Fruit fly (Drosophila melanogaster) S2 (cell line): ENCODE data around the gene CG43739.

ENCODE experiments used
- CG8478 ChIP-seq: fragments of >200 bp; optimal IDR thresholded peaks from 2 replicates; lab custom pipeline; 2018
- CTCF ChIP-seq, 2 experiments: fragments of >200 bp; optimal IDR thresholded peaks; 2 replicates each; lab custom pipeline; 2018

The CG43739 gene

DNA sequence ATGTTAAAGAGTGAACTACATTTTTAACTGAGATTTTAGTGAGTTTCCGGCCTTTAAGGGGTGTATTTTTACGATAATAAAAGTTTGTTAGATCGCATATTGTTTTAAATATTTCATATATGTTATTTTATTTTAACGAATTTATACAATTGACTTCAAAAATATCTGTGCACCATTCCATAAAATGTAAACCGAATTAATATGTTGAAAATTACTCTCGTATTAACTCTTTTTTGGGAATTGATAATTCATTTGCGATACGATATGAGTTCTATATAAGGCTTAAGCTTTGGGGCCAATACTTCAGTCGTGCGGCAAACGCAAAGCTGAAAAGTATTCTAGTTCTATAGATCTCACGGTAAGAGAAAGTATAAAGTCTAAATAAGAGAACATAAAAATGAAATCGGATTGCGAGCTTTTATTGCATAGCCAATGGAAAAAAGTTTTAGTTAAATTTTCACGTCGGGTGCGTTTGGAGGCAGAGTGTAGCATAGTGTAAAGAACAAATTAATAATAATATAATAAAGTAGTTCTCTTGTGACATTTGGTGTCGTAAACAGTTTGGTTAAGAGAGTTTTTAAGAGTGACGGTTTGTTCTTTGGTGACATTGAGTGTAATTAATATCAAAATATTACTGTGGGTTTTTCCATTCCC, 94.5 kb downstream of the CG43739 start:
- TF ChIP-seq CG8478 (lab: Kevin White, UChicago) (no peak), CTCF (optimal IDR thresholded peaks at IDR 0.05; lab: Kevin White, UChicago) (no peak)

DNA sequence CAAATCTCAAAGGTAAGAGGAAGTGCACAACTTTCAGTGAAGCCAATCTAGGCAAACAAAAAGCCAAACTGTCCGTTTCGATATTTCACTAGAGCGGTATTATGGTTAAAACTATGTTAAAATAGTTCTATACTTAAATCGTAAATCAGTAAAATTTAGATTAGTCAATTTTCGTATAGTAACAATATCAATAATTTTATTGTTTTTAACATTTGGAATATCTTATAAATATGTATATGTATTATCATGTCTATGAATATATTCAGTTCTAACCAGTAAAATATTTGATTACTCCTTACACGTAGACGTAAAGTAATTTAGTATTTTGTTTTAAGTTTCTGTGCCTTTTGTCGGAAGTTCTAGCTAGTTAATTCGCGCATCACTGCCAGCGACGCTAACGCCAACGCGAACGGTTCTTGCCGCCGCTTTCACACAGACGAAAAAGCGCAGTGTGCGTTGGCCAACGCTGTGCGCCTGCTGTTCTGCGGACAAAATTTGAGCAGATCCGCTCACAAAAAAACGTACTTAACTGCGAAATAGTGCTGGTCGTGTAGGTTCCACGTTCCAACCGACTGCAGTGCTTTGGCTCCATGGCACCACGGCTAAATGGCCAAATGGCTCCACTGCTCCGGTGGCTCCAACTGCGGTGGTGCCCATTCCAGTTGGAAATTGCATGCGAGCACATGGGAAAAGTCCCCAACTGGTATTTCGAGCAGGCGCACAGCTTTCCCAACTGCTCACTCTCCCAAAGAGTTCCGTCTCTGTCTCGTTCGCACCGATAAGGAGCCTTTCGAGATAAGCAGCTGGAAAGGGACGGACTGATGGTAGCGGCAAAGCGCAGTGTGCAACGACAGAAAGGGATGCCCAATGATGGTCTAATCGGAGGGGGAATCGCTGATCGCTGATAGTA, 95.3 kb downstream of the CG43739 start:
- no peak for TF ChIP-seq CG8478 (lab: Kevin White, UChicago)
- peak in 1 of 2 experiments; percentile 9 for TF ChIP-seq CTCF (optimal IDR thresholded peaks at IDR 0.05; lab: Kevin White, UChicago)

DNA sequence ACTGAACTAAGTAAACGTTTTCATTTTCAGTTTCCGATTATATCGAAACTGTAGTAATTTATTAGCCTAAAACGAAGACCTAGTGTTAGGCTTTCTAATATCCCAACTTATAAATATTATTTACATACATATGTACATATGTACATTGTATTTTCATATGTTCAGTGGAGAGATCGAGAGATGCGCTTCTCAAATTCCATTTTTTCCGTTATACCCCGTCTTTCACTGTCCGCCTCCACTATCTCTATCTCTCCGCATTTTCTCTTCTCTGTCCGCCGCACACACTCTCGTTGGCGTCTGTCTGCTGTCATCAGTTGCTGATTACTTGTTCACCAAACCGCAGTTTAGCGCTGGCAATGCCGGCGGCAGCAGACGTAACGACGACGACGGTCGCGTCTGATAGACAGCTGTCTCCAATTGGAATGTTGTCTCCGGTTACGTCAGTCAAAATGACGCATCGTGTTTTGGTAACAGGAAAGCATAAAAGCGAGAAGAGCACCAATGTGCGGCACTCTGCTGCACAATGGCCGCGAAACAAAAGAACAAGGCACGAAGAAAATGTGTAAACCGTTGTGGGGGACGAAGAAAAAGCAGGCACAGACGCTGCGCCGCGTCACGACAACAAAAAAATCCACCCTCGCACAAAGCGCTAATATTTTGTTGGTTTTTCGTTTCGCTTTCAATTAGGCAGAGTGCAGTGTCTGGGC, 96.1 kb downstream of the CG43739 start, which contains the start of gene CG9331:
TSS of gene CG9331 (plus strand) at position 340 of the 707 bp plus-strand sequence.
- TF ChIP-seq CG8478 (lab: Kevin White, UChicago) (no peak), CTCF (optimal IDR thresholded peaks at IDR 0.05; lab: Kevin White, UChicago) (peak in 1 of 2 experiments; percentile 20)

DNA sequence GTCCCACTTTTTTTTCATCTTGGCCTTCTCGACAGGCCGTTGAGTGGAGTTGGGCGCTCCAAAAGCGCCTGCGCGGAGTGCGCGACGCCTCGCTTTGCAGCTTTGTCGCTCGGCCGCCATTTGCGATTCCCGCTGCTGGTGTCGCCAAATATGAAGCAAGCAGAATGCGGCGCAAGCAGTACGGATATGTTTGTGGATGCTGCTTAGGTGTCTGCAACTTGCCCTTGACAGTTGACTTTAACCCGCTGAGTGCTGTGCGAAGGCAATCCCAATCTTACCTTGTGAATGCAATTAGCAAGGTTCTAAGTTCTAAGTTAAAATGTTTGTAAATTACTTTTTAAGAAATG, 96.7 kb downstream of the CG43739 start:
- TF ChIP-seq CG8478 (lab: Kevin White, UChicago) (no peak), CTCF (optimal IDR thresholded peaks at IDR 0.05; lab: Kevin White, UChicago) (peak in 1 of 2 experiments; percentile 0)
